Worm (Caenorhabditis elegans) whole organism, L4 larva: ENCODE measurements around the gene cyp-33C7.

Source experiments
- D1046.2 ChIP-seq: fragments of 200-800 bp; sonication (Bioruptor generic); IDR thresholded peaks from 2 replicates; pipeline ENCODE4 v1.3.6; 2022; ENCODE audit warnings: missing genetic modification characterization, missing compliant biosample characterization
- F49E8.2 ChIP-seq: sonication (generic microtip); optimal IDR thresholded peaks from 2 replicates; lab custom pipeline; 2016; ENCODE audit warnings: missing compliant biosample characterization, mild to moderate bottlenecking, missing genetic modification characterization, borderline replicate concordance
- R02D3.7 ChIP-seq: fragments of 150-350 bp; sonication (generic microtip); optimal IDR thresholded peaks from 3 replicates; lab custom pipeline; 2014; ENCODE audit warnings: missing biosample characterization, missing genetic modification characterization
- Y105C5A.15 ChIP-seq: fragments of 200-800 bp; sonication (Bioruptor generic); IDR thresholded peaks from 2 replicates; pipeline ENCODE4 v1.3.6; 2022; ENCODE audit warnings: missing genetic modification characterization, missing compliant biosample characterization
- ZK546.5 ChIP-seq, 2 experiments: sonication (generic microtip); optimal IDR thresholded peaks; 2 replicates each; lab custom pipeline; 2017; ENCODE audit warnings: missing biosample characterization in 2 of 2, missing genetic modification characterization in 2 of 2
- ama-1 ChIP-seq: fragments of 150-350 bp; optimal IDR thresholded peaks from 2 replicates; lab custom pipeline; 2014; ENCODE audit warnings: inconsistent platforms, mixed read lengths
- ceh-28 ChIP-seq: fragments of 150-350 bp; optimal IDR thresholded peaks from 2 replicates; lab custom pipeline; 2014; ENCODE audit warnings: missing biosample characterization, missing genetic modification reagents, missing genetic modification characterization
- ceh-32 ChIP-seq: sonication (generic microtip); optimal IDR thresholded peaks from 2 replicates; lab custom pipeline; 2016; ENCODE audit warnings: mild to moderate bottlenecking, missing genetic modification characterization, missing compliant biosample characterization; ENCODE audit not compliant: poor library complexity
- ceh-44 ChIP-seq: fragments of 200-800 bp; sonication (Bioruptor generic); IDR thresholded peaks from 2 replicates; pipeline ENCODE4 v1.3.6; 2022; ENCODE audit warnings: missing genetic modification reagents, missing genetic modification characterization, missing compliant biosample characterization
- ces-1 ChIP-seq: fragments of 150-350 bp; sonication (generic microtip); optimal IDR thresholded peaks from 4 replicates; lab custom pipeline; 2014; ENCODE audit warnings: missing biosample characterization, missing genetic modification reagents, missing genetic modification characterization
- daf-12 ChIP-seq: fragments of 150-350 bp; optimal IDR thresholded peaks from 2 replicates; lab custom pipeline; 2014; ENCODE audit warnings: missing biosample characterization, missing genetic modification reagents, missing genetic modification characterization
- daf-16 ChIP-seq, 3 experiments: sonication (generic microtip); optimal IDR thresholded peaks; 2 replicates each; lab custom pipeline; 2016 to 2017; ENCODE audit warnings: missing genetic modification characterization in 3 of 3, missing genetic modification reagents in 3 of 3, mild to moderate bottlenecking in 2 of 3, missing compliant biosample characterization in 2 of 3, missing biosample characterization in 1 of 3, moderate library complexity in 1 of 3
- dmd-6 ChIP-seq: fragments of 200-800 bp; sonication (Bioruptor generic); IDR thresholded peaks from 2 replicates; pipeline ENCODE4 v1.3.6; 2022; ENCODE audit warnings: missing genetic modification reagents, missing genetic modification characterization, missing compliant biosample characterization
- duxl-1 ChIP-seq: sonication (generic microtip); optimal IDR thresholded peaks from 2 replicates; lab custom pipeline; 2016; ENCODE audit warnings: mild to moderate bottlenecking, missing genetic modification characterization, moderate library complexity, missing compliant biosample characterization; ENCODE audit not compliant: poor library complexity
- dve-1 ChIP-seq: sonication (generic microtip); optimal IDR thresholded peaks from 2 replicates; lab custom pipeline; 2017; ENCODE audit warnings: antibody characterized with exemption, mild to moderate bottlenecking, missing genetic modification characterization, missing compliant biosample characterization; ENCODE audit not compliant: insufficient read depth
- egl-27 ChIP-seq: sonication (generic microtip); optimal IDR thresholded peaks from 3 replicates; lab custom pipeline; 2017; ENCODE audit warnings: missing biosample characterization, missing genetic modification reagents, missing genetic modification characterization
- gei-8 ChIP-seq: fragments of 200-800 bp; sonication (Bioruptor generic); optimal IDR thresholded peaks from 2 replicates; lab custom pipeline; 2018; ENCODE audit warnings: mild to moderate bottlenecking, missing genetic modification characterization, missing compliant biosample characterization
- hlh-11 ChIP-seq: fragments of 200-800 bp; sonication (Bioruptor generic); optimal IDR thresholded peaks from 2 replicates; lab custom pipeline; 2018; ENCODE audit warnings: mild to moderate bottlenecking, missing genetic modification characterization, missing compliant biosample characterization
- hlh-30 ChIP-seq: sonication (generic microtip); optimal IDR thresholded peaks from 2 replicates; lab custom pipeline; 2017; ENCODE audit warnings: antibody characterized with exemption, mild to moderate bottlenecking, missing genetic modification characterization, missing compliant biosample characterization; ENCODE audit not compliant: insufficient read depth
- hmg-1.1 ChIP-seq: fragments of 200-800 bp; sonication (Bioruptor generic); IDR thresholded peaks from 2 replicates; pipeline ENCODE4 v1.3.6; 2022; ENCODE audit warnings: missing genetic modification reagents, missing genetic modification characterization, missing compliant biosample characterization
- lin-1 ChIP-seq: fragments of 200-800 bp; sonication (Bioruptor generic); IDR thresholded peaks from 2 replicates; pipeline ENCODE4 v1.3.6; 2022; ENCODE audit warnings: missing genetic modification reagents, missing genetic modification characterization, missing compliant biosample characterization
- lin-13 ChIP-seq: fragments of 150-350 bp; optimal IDR thresholded peaks from 2 replicates; lab custom pipeline; 2014; ENCODE audit warnings: missing biosample characterization, missing genetic modification reagents, missing genetic modification characterization
- lir-3 ChIP-seq: sonication (generic microtip); optimal IDR thresholded peaks from 2 replicates; lab custom pipeline; 2016; ENCODE audit warnings: mild to moderate bottlenecking, missing genetic modification characterization, missing compliant biosample characterization
- lsy-2 ChIP-seq, 2 experiments: fragments of 150-350 bp in 1 of 2; sonication (generic microtip) in 1 of 2; optimal IDR thresholded peaks; 2 replicates each; lab custom pipeline; 2014 to 2017; ENCODE audit warnings: missing biosample characterization in 2 of 2, missing genetic modification characterization in 2 of 2
- mep-1 ChIP-seq: fragments of 150-350 bp; sonication (generic microtip); optimal IDR thresholded peaks from 3 replicates; lab custom pipeline; 2014; ENCODE audit warnings: missing biosample characterization, missing genetic modification characterization
- mxl-2 ChIP-seq: fragments of 200-800 bp; sonication (Bioruptor generic); conservative IDR thresholded peaks from 2 replicates; pipeline ENCODE4 v1.3.6; 2022; ENCODE audit warnings: missing genetic modification reagents, missing genetic modification characterization, missing compliant biosample characterization
- nhr-237 ChIP-seq: sonication (generic microtip); optimal IDR thresholded peaks from 2 replicates; lab custom pipeline; 2017; ENCODE audit warnings: missing biosample characterization, missing genetic modification characterization
- nhr-28 ChIP-seq: fragments of 150-350 bp; optimal IDR thresholded peaks from 2 replicates; lab custom pipeline; 2014; ENCODE audit warnings: missing biosample characterization, missing genetic modification characterization
- nhr-42 ChIP-seq: fragments of 200-800 bp; sonication (Bioruptor generic); IDR thresholded peaks from 2 replicates; pipeline ENCODE4 v1.3.6; 2022; ENCODE audit warnings: missing genetic modification characterization, missing compliant biosample characterization
- nhr-77 ChIP-seq: fragments of 150-350 bp; optimal IDR thresholded peaks from 2 replicates; lab custom pipeline; 2014; ENCODE audit warnings: missing biosample characterization, missing genetic modification characterization
- pqm-1 ChIP-seq: sonication (generic microtip); optimal IDR thresholded peaks from 2 replicates; lab custom pipeline; 2017; ENCODE audit warnings: missing biosample characterization, missing genetic modification characterization
- saeg-2 ChIP-seq: fragments of 200-800 bp; sonication (Bioruptor generic); IDR thresholded peaks from 2 replicates; pipeline ENCODE4 v1.3.6; 2022; ENCODE audit warnings: missing genetic modification reagents, missing genetic modification characterization, missing compliant biosample characterization
- sdz-12 ChIP-seq: fragments of 200-800 bp; sonication (Bioruptor generic); optimal IDR thresholded peaks from 2 replicates; lab custom pipeline; 2018; ENCODE audit warnings: mild to moderate bottlenecking, missing genetic modification characterization, missing compliant biosample characterization
- snpc-1.2 ChIP-seq: fragments of 200-800 bp; sonication (Bioruptor generic); IDR thresholded peaks from 2 replicates; pipeline ENCODE4 v1.3.6; 2022; ENCODE audit warnings: missing genetic modification reagents, missing genetic modification characterization, missing compliant biosample characterization
- spr-1 ChIP-seq: sonication (generic microtip); optimal IDR thresholded peaks from 2 replicates; lab custom pipeline; 2016; ENCODE audit warnings: mild to moderate bottlenecking, missing genetic modification characterization, missing compliant biosample characterization
- tag-97 ChIP-seq: fragments of 200-800 bp; sonication (Bioruptor generic); IDR thresholded peaks from 2 replicates; pipeline ENCODE4 v1.3.6; 2022; ENCODE audit warnings: missing genetic modification characterization, missing compliant biosample characterization
- unc-130 ChIP-seq: sonication (generic microtip); optimal IDR thresholded peaks from 2 replicates; lab custom pipeline; 2016; ENCODE audit warnings: missing genetic modification reagents, missing genetic modification characterization, missing compliant biosample characterization
- unc-39 ChIP-seq: sonication (generic microtip); optimal IDR thresholded peaks from 2 replicates; lab custom pipeline; 2017; ENCODE audit warnings: missing biosample characterization, missing genetic modification characterization
- zfp-3 ChIP-seq: fragments of 200-800 bp; sonication (Bioruptor generic); conservative IDR thresholded peaks from 2 replicates; pipeline ENCODE4 v1.3.6; 2022; ENCODE audit warnings: missing genetic modification reagents, missing genetic modification characterization, missing compliant biosample characterization
- ztf-11 ChIP-seq: fragments of 150-350 bp; optimal IDR thresholded peaks from 2 replicates; lab custom pipeline; 2014; ENCODE audit warnings: missing biosample characterization, missing genetic modification characterization
- ztf-7 ChIP-seq: fragments of 150-350 bp; optimal IDR thresholded peaks from 2 replicates; lab custom pipeline; 2014; ENCODE audit warnings: missing biosample characterization, missing genetic modification characterization

The cyp-33C7 gene

ce11 chrV:2242630-2243029, 7.7 kb upstream of the cyp-33C7 start, which contains the start of gene cyp-33C3:
cyp-33C3 (plus strand) TSS chrV:2242778.
- TF ChIP-seq ztf-7 (no peak), nhr-237 (tag; lab: Kevin White, UChicago) (no peak), lsy-2 (tag; optimal IDR thresholded peaks at IDR 0.05; lab: Kevin White, UChicago) (no peak), ces-1 (GFP tag; lab: Kevin White, UChicago) (no peak), nhr-42 (GFP tag; lab: Robert Waterston, UW) (no peak), daf-16 (GFP tag; optimal IDR thresholded peaks at IDR 0.05; lab: Kevin White, UChicago) (no peak), daf-16 (tag; optimal IDR thresholded peaks at IDR 0.05; lab: Kevin White, UChicago) (peak; percentile 9), F49E8.2 (tag; lab: Kevin White, UChicago) (no peak), nhr-28 (tag; lab: Kevin White, UChicago) (peak; percentile 84), ztf-11 (tag; lab: Kevin White, UChicago) (no peak), ceh-28 (tag; lab: Kevin White, UChicago) (no peak), spr-1 (tag; lab: Kevin White, UChicago) (no peak), dve-1 (tag; lab: Kevin White, UChicago) (no peak), ceh-44 (no peak), hlh-30 (no peak), zfp-3 (GFP tag; lab: Robert Waterston, UW) (no peak), unc-39 (tag; lab: Kevin White, UChicago) (no peak), dmd-6 (GFP tag; lab: Robert Waterston, UW) (peak; percentile 28; the same call in 1 of the 2 replicates), egl-27 (no peak), lin-13 (no peak), daf-12 (tag; lab: Kevin White, UChicago) (no peak), hmg-1.1 (no peak)

ce11 chrV:2244751-2245150, 5.6 kb upstream of the cyp-33C7 start, which contains the start of gene cyp-33C5:
cyp-33C5 (plus strand) TSS chrV:2245004.
- TF ChIP-seq ama-1 (lab: Kevin White, UChicago) (no peak), dmd-6 (GFP tag; lab: Robert Waterston, UW) (peak; percentile 70), mep-1 (no peak), nhr-28 (tag; lab: Kevin White, UChicago) (peak; percentile 98), hlh-11 (peak; percentile 25), mxl-2 (GFP tag; lab: Robert Waterston, UW) (no peak), R02D3.7 (tag; lab: Kevin White, UChicago) (no peak), Y105C5A.15 (GFP tag; lab: Robert Waterston, UW) (no peak), ceh-28 (tag; lab: Kevin White, UChicago) (no peak), pqm-1 (tag; lab: Kevin White, UChicago) (peak; percentile 23), duxl-1 (peak; percentile 5), lin-1 (GFP tag; lab: Robert Waterston, UW) (0 out of 2 replicates have a peak, but pooled peaks have one; percentile 41), dve-1 (tag; lab: Kevin White, UChicago) (peak; percentile 54), daf-16 (GFP tag; optimal IDR thresholded peaks at IDR 0.05; lab: Kevin White, UChicago) (no peak), daf-16 (tag; optimal IDR thresholded peaks at IDR 0.05; lab: Kevin White, UChicago) (peak; percentile 46), unc-130 (GFP tag; lab: Kevin White, UChicago) (no peak)
- TF ChIP-seq, all 104 proteins: peak for 8

ce11 chrV:2249310-2249709, 1.0 kb upstream of the cyp-33C7 start, which contains the start of gene cyp-33C6:
cyp-33C6 (minus strand) TSS chrV:2249410.
- TF ChIP-seq nhr-237 (tag; lab: Kevin White, UChicago) (no peak), ZK546.5 (tag; optimal IDR thresholded peaks at IDR 0.05; lab: Kevin White, UChicago) (no peak), gei-8 (GFP tag; lab: Kevin White, UChicago) (no peak), lir-3 (tag; lab: Kevin White, UChicago) (no peak), snpc-1.2 (GFP tag; lab: Robert Waterston, UW) (no peak), unc-130 (GFP tag; lab: Kevin White, UChicago) (no peak), tag-97 (GFP tag; lab: Robert Waterston, UW) (no peak), nhr-77 (no peak), nhr-28 (tag; lab: Kevin White, UChicago) (no peak), ceh-32 (tag; lab: Kevin White, UChicago) (no peak), saeg-2 (GFP tag; lab: Robert Waterston, UW) (no peak), daf-12 (tag; lab: Kevin White, UChicago) (no peak), daf-16 (GFP tag; optimal IDR thresholded peaks at IDR 0.05; lab: Kevin White, UChicago) (no peak), daf-16 (tag; optimal IDR thresholded peaks at IDR 0.05; lab: Kevin White, UChicago) (no peak), lsy-2 (tag; optimal IDR thresholded peaks at IDR 0.05; lab: Kevin White, UChicago) (no peak), sdz-12 (no peak), D1046.2 (GFP tag; lab: Robert Waterston, UW) (no peak), F49E8.2 (tag; lab: Kevin White, UChicago) (no peak)
